Worm (Caenorhabditis elegans) whole organism, mixed stage, embryonic: ENCODE results near the gene lhpp-1.

Experiments used
- blmp-1 ChIP-seq: fragments of 150-350 bp; optimal IDR thresholded peaks from 2 replicates; lab custom pipeline; 2014; ENCODE audit warnings: missing biosample characterization, missing genetic modification characterization
- elt-1 ChIP-seq: sonication (generic microtip); optimal IDR thresholded peaks from 2 replicates; lab custom pipeline; 2017; ENCODE audit warnings: missing genetic modification characterization, mild to moderate bottlenecking, missing compliant biosample characterization, antibody characterized with exemption, moderate library complexity, borderline replicate concordance; ENCODE audit not compliant: insufficient read depth
- elt-3 ChIP-seq: fragments of 150-350 bp; optimal IDR thresholded peaks from 2 replicates; lab custom pipeline; 2014; ENCODE audit warnings: missing biosample characterization, missing genetic modification characterization
- pha-4 ChIP-seq: fragments of 150-350 bp; optimal IDR thresholded peaks from 2 replicates; lab custom pipeline; 2018; ENCODE audit warnings: missing biosample characterization, missing genetic modification reagents, missing genetic modification characterization
- snpc-4 ChIP-seq: fragments of 150-350 bp; optimal IDR thresholded peaks from 2 replicates; lab custom pipeline; 2014; ENCODE audit warnings: missing biosample characterization, missing genetic modification characterization
- unc-39 ChIP-seq: fragments of 150-350 bp; optimal IDR thresholded peaks from 2 replicates; lab custom pipeline; 2014; ENCODE audit warnings: missing biosample characterization, missing genetic modification characterization
- zip-8 ChIP-seq: fragments of 150-350 bp; optimal IDR thresholded peaks from 2 replicates; lab custom pipeline; 2014; ENCODE audit warnings: missing biosample characterization, missing genetic modification characterization

DNA sequence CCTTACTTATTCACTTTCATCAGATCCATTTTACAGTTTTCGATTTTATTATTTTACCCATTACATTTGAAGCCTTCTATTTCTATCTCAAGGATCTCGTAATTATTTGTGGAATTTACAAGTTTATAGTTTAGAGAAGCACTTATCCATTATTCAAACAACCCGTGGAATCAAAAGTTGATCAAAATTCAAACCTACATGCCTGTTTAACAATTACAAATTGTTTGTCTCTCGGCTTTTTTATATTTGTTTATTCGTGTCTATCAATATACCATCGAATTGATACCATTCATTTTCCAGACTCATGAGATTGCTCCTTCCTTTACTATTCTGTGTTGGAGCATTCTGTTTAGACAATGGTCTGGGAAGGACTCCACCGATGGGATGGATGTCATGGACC is 24.7 kb downstream of the lhpp-1 start, which contains the start of gene gana-1:
- no peak for TF ChIP-seq zip-8 (tag; lab: Kevin White, UChicago)
- TF ChIP-seq pha-4 (tag; lab: Kevin White, UChicago), result no peak
- no peak for TF ChIP-seq elt-1 (tag; lab: Kevin White, UChicago)
- TF ChIP-seq unc-39 (tag; lab: Kevin White, UChicago), result no peak
- no peak for TF ChIP-seq elt-3 (tag; lab: Kevin White, UChicago)
- TF ChIP-seq snpc-4 (tag; lab: Kevin White, UChicago), result no peak
- TF ChIP-seq blmp-1 (tag; lab: Kevin White, UChicago), result no peak
